Fruit fly (Drosophila melanogaster): ENCODE measurements around the gene Ssl1.

The Ssl1 gene

dm6 chr3L:22901612-22902011 lies 22.7 kb downstream of the Ssl1 start, which contains the start of gene BoYb:
TSS of gene BoYb (plus strand) at chr3L:22901912.
- TF ChIP-seq ERR (GFP tag; optimal IDR thresholded peaks at IDR 0.05), result no peak
- TF ChIP-seq Nf-YA (GFP tag; IDR thresholded peaks at IDR 0.05), result no peak
- TF ChIP-seq dpn (GFP tag; optimal IDR thresholded peaks at IDR 0.05), result no peak
- TF ChIP-seq CG10366 (GFP tag; IDR thresholded peaks at IDR 0.05), result no peak
- no peak for TF ChIP-seq HmgZ (tag; optimal IDR thresholded peaks at IDR 0.05)
- TF ChIP-seq CG31441 (GFP tag; IDR thresholded peaks at IDR 0.05), result no peak
- no peak for TF ChIP-seq Mad (GFP tag; optimal IDR thresholded peaks at IDR 0.05)
- no peak for TF ChIP-seq Atf6 (GFP tag; IDR thresholded peaks at IDR 0.05)
- no peak for TF ChIP-seq Hmr (GFP tag; optimal IDR thresholded peaks at IDR 0.05)
- no peak for TF ChIP-seq ftz-f1 (GFP tag; optimal IDR thresholded peaks at IDR 0.05)

- TF ChIP-seq CG15479 (GFP tag; optimal IDR thresholded peaks at IDR 0.05) (peak; percentile 46), Asciz (GFP tag; optimal IDR thresholded peaks at IDR 0.05) (no peak), Deaf1 (tag; optimal IDR thresholded peaks at IDR 0.05) (no peak), sc (optimal IDR thresholded peaks at IDR 0.05) (no peak), sc (GFP tag; optimal IDR thresholded peaks at IDR 0.05) (no peak), pros (GFP tag; optimal IDR thresholded peaks at IDR 0.05) (peak; percentile 59), CG15601 (tag; optimal IDR thresholded peaks at IDR 0.05) (no peak), sqz (GFP tag; optimal IDR thresholded peaks at IDR 0.05) (no peak), Myb (GFP tag; optimal IDR thresholded peaks at IDR 0.05) (no peak), Neu2 (GFP tag; optimal IDR thresholded peaks at IDR 0.05; ENCODE audit: borderline replicate concordance) (peak; percentile 26), ftz-f1 (GFP tag; optimal IDR thresholded peaks at IDR 0.05) (no peak), peb (GFP tag; IDR thresholded peaks at IDR 0.05) (no peak), Ets97D (GFP tag; optimal IDR thresholded peaks at IDR 0.05) (no peak), CG16779 (GFP tag; IDR thresholded peaks at IDR 0.05) (no peak), mam (GFP tag; optimal IDR thresholded peaks at IDR 0.05) (no peak), ewg (GFP tag; optimal IDR thresholded peaks at IDR 0.05) (peak; percentile 33), CG2875 (GFP tag; optimal IDR thresholded peaks at IDR 0.05) (no peak), tna (GFP tag; IDR thresholded peaks at IDR 0.05; ENCODE audit: partially characterized antibody) (no peak), H15 (GFP tag; IDR thresholded peaks at IDR 0.05) (no peak), chinmo (GFP tag; IDR thresholded peaks at IDR 0.05; ENCODE audit: partially characterized antibody) (0 out of 4 replicates have a peak, but pooled peaks have one; percentile 51), CG10959 (GFP tag; IDR thresholded peaks at IDR 0.05) (no peak), CG8478 (optimal IDR thresholded peaks at IDR 0.05) (peak; percentile 44), cg (GFP tag; optimal IDR thresholded peaks at IDR 0.05) (peak; percentile 13), Lhr (GFP tag; optimal IDR thresholded peaks at IDR 0.05) (no peak), D (optimal IDR thresholded peaks at IDR 0.05) (peak; percentile 43), D (GFP tag; optimal IDR thresholded peaks at IDR 0.05) (no peak), CG6791 (GFP tag; IDR thresholded peaks at IDR 0.05; ENCODE audit: partially characterized antibody) (no peak), bbx (GFP tag; IDR thresholded peaks at IDR 0.05; ENCODE audit: partially characterized antibody) (no peak), CG8290 (GFP tag; optimal IDR thresholded peaks at IDR 0.05) (no peak), CG8290 (tag; optimal IDR thresholded peaks at IDR 0.05) (no peak), CG18764 (GFP tag; optimal IDR thresholded peaks at IDR 0.05) (no peak), CG4820 (GFP tag; optimal IDR thresholded peaks at IDR 0.05) (no peak), Trl (optimal IDR thresholded peaks at IDR 0.05) (peak; percentile 13 to 41), Trl (GFP tag; optimal IDR thresholded peaks at IDR 0.05) (no peak), Hr39 (optimal IDR thresholded peaks at IDR 0.05) (no peak), CG10321 (GFP tag; IDR thresholded peaks at IDR 0.05) (no peak), CG34224 (GFP tag; IDR thresholded peaks at IDR 0.05; ENCODE audit: partially characterized antibody) (no peak), CG3838 (GFP tag; optimal IDR thresholded peaks at IDR 0.05) (no peak), pzg (GFP tag; optimal IDR thresholded peaks at IDR 0.05) (no peak), tgo (GFP tag; IDR thresholded peaks at IDR 0.05) (no peak), psq (GFP tag; optimal IDR thresholded peaks at IDR 0.05) (no peak), CG2120 (GFP tag; optimal IDR thresholded peaks at IDR 0.05) (no peak)
Observed at dm6 chr3L:22909325-22909904, 30.5 kb downstream of the Ssl1 start.
